Worm (Caenorhabditis elegans) whole organism, L2 larva: ENCODE data around the gene sax-3.

ENCODE experiments used
- nhr-23 ChIP-seq: fragments of 150-350 bp; optimal IDR thresholded peaks from 2 replicates; lab custom pipeline; 2014; ENCODE audit warnings: missing biosample characterization, missing genetic modification reagents, missing genetic modification characterization
- sma-3 ChIP-seq: sonication (generic microtip); optimal IDR thresholded peaks from 2 replicates; lab custom pipeline; 2016; ENCODE audit warnings: missing genetic modification reagents, missing genetic modification characterization, missing compliant biosample characterization
- unc-55 ChIP-seq: fragments of 150-350 bp; sonication (generic microtip); optimal IDR thresholded peaks from 3 replicates; lab custom pipeline; 2014; ENCODE audit warnings: missing biosample characterization, missing genetic modification reagents, missing genetic modification characterization
- ztf-1 ChIP-seq: fragments of 200-800 bp; sonication (Bioruptor generic); conservative IDR thresholded peaks from 2 replicates; pipeline ENCODE4 v1.3.6; 2022; ENCODE audit warnings: missing genetic modification characterization, missing compliant biosample characterization

Gene sax-3

DNA sequence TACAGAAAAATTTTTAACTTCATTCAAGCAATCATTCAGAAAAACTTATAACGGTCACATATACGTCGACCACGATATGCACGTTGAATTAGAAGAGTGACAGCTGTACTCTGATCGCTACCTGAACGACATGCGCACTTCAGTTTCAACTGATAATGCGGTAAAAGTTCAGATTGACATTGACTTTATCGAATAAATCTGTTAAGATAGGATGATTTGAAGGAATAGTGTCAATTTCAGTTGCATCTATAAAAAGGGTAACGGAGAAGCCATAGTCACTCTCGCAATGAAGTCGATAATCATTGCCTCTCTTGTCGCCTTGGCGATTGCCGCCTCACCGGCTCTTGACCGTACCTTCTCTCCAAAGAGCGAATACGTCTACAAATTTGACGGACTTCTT lies 62.5 kb downstream of the sax-3 start, which contains the start of gene vit-5:
vit-5 (plus strand) TSS at position 277 of the 400 bp plus-strand sequence.
- TF ChIP-seq unc-55 (GFP tag; lab: Kevin White, UChicago) = no peak
- no peak for TF ChIP-seq nhr-23 (tag; lab: Kevin White, UChicago)
- TF ChIP-seq sma-3 (GFP tag; lab: Kevin White, UChicago) = no peak
- TF ChIP-seq ztf-1 (GFP tag; lab: Robert Waterston, UW) = no peak
- TF ChIP-seq, all 48 proteins: peak for 0
